Worm (Caenorhabditis elegans) whole organism, young adult: ENCODE data around the gene acr-24.
"Not testable (repeated sequence)": the region's sequence is repeated elsewhere in the genome, so short reads cannot be mapped to it uniquely, and the experiment has no call there.

Experiments
- B0019.2 ChIP-seq: fragments of 200-800 bp; sonication (Bioruptor generic); conservative IDR thresholded peaks from 2 replicates; pipeline ENCODE4 v1.3.6; 2022; ENCODE audit warnings: missing genetic modification reagents, missing genetic modification characterization, missing compliant biosample characterization
- B0336.3 ChIP-seq: fragments of 200-800 bp; sonication (Bioruptor generic); IDR thresholded peaks from 2 replicates; pipeline ENCODE4 v1.3.6; 2022; ENCODE audit warnings: missing genetic modification characterization, missing compliant biosample characterization
- F37B4.10 ChIP-seq: fragments of 200-800 bp; sonication (Bioruptor generic); IDR thresholded peaks from 2 replicates; pipeline ENCODE4 v1.3.6; 2022; ENCODE audit warnings: missing genetic modification characterization, missing compliant biosample characterization
- F55B11.4 ChIP-seq: sonication (generic microtip); optimal IDR thresholded peaks from 2 replicates; lab custom pipeline; 2016; ENCODE audit warnings: missing compliant biosample characterization, missing genetic modification characterization, borderline replicate concordance; ENCODE audit not compliant: insufficient read depth
- K11D2.4 ChIP-seq: fragments of 200-800 bp; sonication (Bioruptor generic); IDR thresholded peaks from 2 replicates; pipeline ENCODE4 v1.3.6; 2022; ENCODE audit warnings: missing genetic modification reagents, missing genetic modification characterization, missing compliant biosample characterization
- Y53F4B.3 ChIP-seq: fragments of 200-800 bp; sonication (Bioruptor generic); IDR thresholded peaks from 2 replicates; pipeline ENCODE4 v1.3.6; 2022; ENCODE audit warnings: missing genetic modification reagents, missing genetic modification characterization, missing compliant biosample characterization
- Y53G8AR.9 ChIP-seq: fragments of 200-800 bp; sonication (Bioruptor generic); conservative IDR thresholded peaks from 2 replicates; pipeline ENCODE4 v1.3.6; 2022; ENCODE audit warnings: missing genetic modification reagents, missing genetic modification characterization, missing compliant biosample characterization
- Y67H2A.10 ChIP-seq: fragments of 200-800 bp; sonication (Bioruptor generic); conservative IDR thresholded peaks from 2 replicates; pipeline ENCODE4 v1.3.6; 2022; ENCODE audit warnings: missing genetic modification reagents, missing genetic modification characterization, missing compliant biosample characterization
- akir-1 ChIP-seq: fragments of 200-800 bp; sonication (Bioruptor generic); optimal IDR thresholded peaks from 2 replicates; lab custom pipeline; 2018; ENCODE audit warnings: mild to moderate bottlenecking, missing genetic modification characterization, moderate library complexity, missing compliant biosample characterization
- aptf-2 ChIP-seq: fragments of 200-800 bp; sonication (Bioruptor generic); conservative IDR thresholded peaks from 2 replicates; pipeline ENCODE4 v1.3.6; 2022; ENCODE audit warnings: missing genetic modification reagents, missing genetic modification characterization, missing compliant biosample characterization
- aptf-3 ChIP-seq: fragments of 200-800 bp; sonication (Bioruptor generic); IDR thresholded peaks from 2 replicates; pipeline ENCODE4 v1.3.6; 2022; ENCODE audit warnings: missing genetic modification characterization, missing compliant biosample characterization
- atf-7 ChIP-seq: sonication (generic microtip); optimal IDR thresholded peaks from 2 replicates; lab custom pipeline; 2017; ENCODE audit warnings: mild to moderate bottlenecking, missing genetic modification characterization, missing compliant biosample characterization
- attf-3 ChIP-seq: fragments of 200-800 bp; sonication (Bioruptor generic); conservative IDR thresholded peaks from 2 replicates; pipeline ENCODE4 v1.3.6; 2022; ENCODE audit warnings: missing genetic modification reagents, missing genetic modification characterization, missing compliant biosample characterization
- attf-6 ChIP-seq: fragments of 200-800 bp; sonication (Bioruptor generic); IDR thresholded peaks from 2 replicates; pipeline ENCODE4 v1.3.6; 2022; ENCODE audit warnings: missing genetic modification reagents, missing genetic modification characterization, missing compliant biosample characterization
- bed-1 ChIP-seq: fragments of 200-800 bp; sonication (Bioruptor generic); IDR thresholded peaks from 2 replicates; pipeline ENCODE4 v1.3.6; 2022; ENCODE audit warnings: missing genetic modification reagents, missing genetic modification characterization, missing compliant biosample characterization
- ccch-3 ChIP-seq: fragments of 200-800 bp; sonication (Bioruptor generic); optimal IDR thresholded peaks from 2 replicates; lab custom pipeline; 2018; ENCODE audit warnings: mild to moderate bottlenecking, missing genetic modification characterization, missing compliant biosample characterization
- cebp-1 ChIP-seq, 2 experiments: fragments of 200-800 bp in 1 of 2; sonication (Bioruptor generic) in 1 of 2; sonication (generic microtip) in 1 of 2; IDR thresholded peaks in 1 of 2; optimal IDR thresholded peaks in 1 of 2; 2 replicates each; pipeline versions ENCODE4 v1.3.6 to Lab custom; 2017 to 2022; ENCODE audit warnings: missing compliant biosample characterization in 2 of 2, missing genetic modification characterization in 2 of 2, mild to moderate bottlenecking in 1 of 2, missing genetic modification reagents in 1 of 2, moderate library complexity in 1 of 2
- ceh-91 ChIP-seq: fragments of 200-800 bp; sonication (Bioruptor generic); IDR thresholded peaks from 2 replicates; pipeline ENCODE4 v1.3.6; 2022; ENCODE audit warnings: missing genetic modification reagents, missing genetic modification characterization, missing compliant biosample characterization
- dox-1 ChIP-seq: fragments of 200-800 bp; sonication (Bioruptor generic); IDR thresholded peaks from 2 replicates; pipeline ENCODE4 v1.3.6; 2022; ENCODE audit warnings: missing genetic modification reagents, missing genetic modification characterization, missing compliant biosample characterization
- dpl-1 ChIP-seq: fragments of 150-350 bp; optimal IDR thresholded peaks from 2 replicates; lab custom pipeline; 2014; ENCODE audit warnings: missing biosample characterization, missing genetic modification reagents, missing genetic modification characterization
- egl-44 ChIP-seq: fragments of 200-800 bp; sonication (Bioruptor generic); IDR thresholded peaks from 2 replicates; pipeline ENCODE4 v1.3.6; 2022; ENCODE audit warnings: missing genetic modification reagents, missing genetic modification characterization, missing compliant biosample characterization
- egrh-3 ChIP-seq: fragments of 200-800 bp; sonication (Bioruptor generic); IDR thresholded peaks from 2 replicates; pipeline ENCODE4 v1.3.6; 2022; ENCODE audit warnings: missing genetic modification reagents, missing genetic modification characterization, missing compliant biosample characterization
- hmg-1.2 ChIP-seq: fragments of 200-800 bp; sonication (Bioruptor generic); IDR thresholded peaks from 2 replicates; pipeline ENCODE4 v1.3.6; 2022; ENCODE audit warnings: missing genetic modification reagents, missing genetic modification characterization, missing compliant biosample characterization
- hsf-1 ChIP-seq: fragments of 200-800 bp; sonication (Bioruptor generic); IDR thresholded peaks from 2 replicates; pipeline ENCODE4 v1.3.6; 2022; ENCODE audit warnings: missing genetic modification reagents, missing genetic modification characterization, missing compliant biosample characterization
- lin-26 ChIP-seq: fragments of 200-800 bp; sonication (Bioruptor generic); IDR thresholded peaks from 2 replicates; pipeline ENCODE4 v1.3.6; 2022; ENCODE audit warnings: missing genetic modification reagents, missing genetic modification characterization, missing compliant biosample characterization
- lin-40 ChIP-seq: sonication (generic microtip); optimal IDR thresholded peaks from 2 replicates; lab custom pipeline; 2016; ENCODE audit warnings: missing genetic modification characterization, mild to moderate bottlenecking, missing compliant biosample characterization, missing genotype, missing genetic modification reagents
- lsl-1 ChIP-seq: fragments of 200-800 bp; sonication (Bioruptor generic); optimal IDR thresholded peaks from 2 replicates; lab custom pipeline; 2018; ENCODE audit warnings: mild to moderate bottlenecking, missing genetic modification characterization, moderate library complexity, missing compliant biosample characterization
- madf-6 ChIP-seq: fragments of 200-800 bp; sonication (Bioruptor generic); IDR thresholded peaks from 2 replicates; pipeline ENCODE4 v1.3.6; 2022; ENCODE audit warnings: missing genetic modification reagents, missing genetic modification characterization, missing compliant biosample characterization
- nfyb-1 ChIP-seq: fragments of 200-800 bp; sonication (Bioruptor generic); IDR thresholded peaks from 2 replicates; pipeline ENCODE4 v1.3.6; 2022; ENCODE audit warnings: missing genetic modification reagents, missing genetic modification characterization, missing compliant biosample characterization
- nhr-120 ChIP-seq: fragments of 200-800 bp; sonication (Bioruptor generic); IDR thresholded peaks from 2 replicates; pipeline ENCODE4 v1.3.6; 2022; ENCODE audit warnings: missing genetic modification characterization, missing compliant biosample characterization
- nhr-27 ChIP-seq: fragments of 200-800 bp; sonication (Bioruptor generic); optimal IDR thresholded peaks from 2 replicates; lab custom pipeline; 2018; ENCODE audit warnings: mild to moderate bottlenecking, missing genetic modification characterization, moderate library complexity, missing compliant biosample characterization
- snpc-4 ChIP-seq, 5 experiments: fragments of 150-350 bp in 1 of 5; sonication (generic microtip) in 4 of 5; optimal IDR thresholded peaks; 2 replicates each; lab custom pipeline; 2014 to 2018; ENCODE audit warnings: missing genetic modification characterization in 5 of 5, missing biosample characterization in 3 of 5, antibody characterized with exemption in 2 of 5, mild to moderate bottlenecking in 2 of 5, missing compliant biosample characterization in 2 of 5, missing genotype in 2 of 5, moderate library complexity in 2 of 5, missing genetic modification reagents in 1 of 5
- tbp1 ChIP-seq: fragments of 200-800 bp; sonication (Bioruptor generic); optimal IDR thresholded peaks from 2 replicates; lab custom pipeline; 2018; ENCODE audit warnings: mild to moderate bottlenecking, missing genetic modification characterization, missing compliant biosample characterization
- tlf-1 ChIP-seq: fragments of 200-800 bp; sonication (Bioruptor generic); optimal IDR thresholded peaks from 2 replicates; lab custom pipeline; 2018; ENCODE audit warnings: mild to moderate bottlenecking, missing genetic modification characterization, missing compliant biosample characterization
- xnd-1 ChIP-seq: sonication (generic microtip); optimal IDR thresholded peaks from 2 replicates; lab custom pipeline; 2016; ENCODE audit warnings: missing genotype, missing genetic modification reagents, missing genetic modification characterization, missing compliant biosample characterization
- zfh-2 ChIP-seq: fragments of 200-800 bp; sonication (Bioruptor generic); conservative IDR thresholded peaks from 2 replicates; pipeline ENCODE4 v1.3.6; 2022; ENCODE audit warnings: missing genetic modification reagents, missing genetic modification characterization, missing compliant biosample characterization
- ztf-18 ChIP-seq: sonication (generic microtip); optimal IDR thresholded peaks from 2 replicates; lab custom pipeline; 2016; ENCODE audit warnings: missing genotype, mild to moderate bottlenecking, missing genetic modification characterization, missing compliant biosample characterization
- ztf-25 ChIP-seq: fragments of 200-800 bp; sonication (Bioruptor generic); IDR thresholded peaks from 2 replicates; pipeline ENCODE4 v1.3.6; 2022; ENCODE audit warnings: missing genetic modification reagents, missing genetic modification characterization, missing compliant biosample characterization
- ztf-26 ChIP-seq: sonication (generic microtip); optimal IDR thresholded peaks from 2 replicates; lab custom pipeline; 2017; ENCODE audit warnings: missing genetic modification characterization, missing compliant biosample characterization

acr-24 gene

ce11 chrIV:15521342-15521741, 24.0 kb downstream of the acr-24 start, which contains the start of gene Y73F8A.32:
Y73F8A.32 (minus strand) TSS chrIV:15521442.
- not testable (repeated sequence) for TF ChIP-seq egl-44; bed-1 (GFP tag; lab: Robert Waterston, UW); B0019.2 (GFP tag; lab: Robert Waterston, UW)
- TF ChIP-seq, all 124 proteins: peak for 0; not testable (repeated sequence) for 124

DNA sequence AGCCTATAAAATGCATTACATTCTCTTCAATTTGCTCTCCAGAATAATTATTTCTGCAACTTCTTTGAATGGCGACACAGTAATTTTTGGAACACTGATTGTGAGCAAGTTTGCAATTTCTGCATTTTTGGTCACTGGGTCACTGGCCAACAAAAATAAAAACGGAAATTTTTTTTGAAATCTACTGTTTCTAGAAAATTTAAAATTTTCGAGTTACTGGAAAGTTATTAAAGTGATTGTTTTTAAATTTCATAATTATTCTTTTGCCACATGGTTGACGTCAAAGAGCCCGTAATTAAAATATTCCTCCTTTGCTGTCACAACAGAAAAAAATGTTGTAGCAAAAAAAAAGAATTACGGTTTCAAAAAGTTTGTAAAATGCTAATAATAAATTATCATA, 26.3 kb downstream of the acr-24 start:
- TF ChIP-seq tlf-1 (GFP tag; lab: Kevin White, UChicago) = no peak
- TF ChIP-seq hsf-1 = 0 out of 2 replicates have a peak, but pooled peaks have one; percentile 19
- TF ChIP-seq attf-6 (GFP tag; lab: Robert Waterston, UW) = peak; percentile 78
- peak; percentile 20 for TF ChIP-seq snpc-4 (GFP tag; optimal IDR thresholded peaks at IDR 0.05; lab: Kevin White, UChicago)
- TF ChIP-seq snpc-4 (tag; optimal IDR thresholded peaks at IDR 0.05; lab: Kevin White, UChicago) = peak in 1 of 4 experiments; percentile 89

ce11 chrIV:15524923-15525322, 27.6 kb downstream of the acr-24 start:
- TF ChIP-seq Y53F4B.3 (GFP tag; lab: Robert Waterston, UW) (no peak), hmg-1.2 (GFP tag; lab: Robert Waterston, UW) (no peak), tbp1 (GFP tag; lab: Kevin White, UChicago) (peak; percentile 28), nhr-120 (GFP tag; lab: Robert Waterston, UW) (no peak), F37B4.10 (GFP tag; lab: Robert Waterston, UW) (no peak), Y53G8AR.9 (GFP tag; lab: Robert Waterston, UW) (no peak), ztf-18 (tag; lab: Kevin White, UChicago) (no peak), egrh-3 (GFP tag; lab: Robert Waterston, UW) (peak; percentile 6; the same call in 1 of the 2 replicates), madf-6 (GFP tag; lab: Robert Waterston, UW) (0 out of 2 replicates have a peak, but pooled peaks have one; percentile 29), lsl-1 (GFP tag; lab: Kevin White, UChicago) (peak; percentile 20), akir-1 (no peak), F55B11.4 (no peak), attf-6 (GFP tag; lab: Robert Waterston, UW) (peak; percentile 86), nfyb-1 (GFP tag; lab: Robert Waterston, UW) (0 out of 2 replicates have a peak, but pooled peaks have one; percentile 16), ztf-25 (GFP tag; lab: Robert Waterston, UW) (no peak), snpc-4 (GFP tag; optimal IDR thresholded peaks at IDR 0.05; lab: Kevin White, UChicago) (no peak), snpc-4 (tag; optimal IDR thresholded peaks at IDR 0.05; lab: Kevin White, UChicago) (peak in 3 of 4 experiments; percentile 69 to 90 (median 84)), dox-1 (0 out of 2 replicates have a peak, but pooled peaks have one; percentile 13), K11D2.4 (no peak), nhr-27 (tag; lab: Kevin White, UChicago) (no peak), attf-3 (no peak), cebp-1 (GFP tag; IDR thresholded peaks at IDR 0.05; lab: Robert Waterston, UW) (no peak), cebp-1 (tag; optimal IDR thresholded peaks at IDR 0.05; lab: Kevin White, UChicago) (peak; percentile 84), B0019.2 (GFP tag; lab: Robert Waterston, UW) (no peak)

DNA sequence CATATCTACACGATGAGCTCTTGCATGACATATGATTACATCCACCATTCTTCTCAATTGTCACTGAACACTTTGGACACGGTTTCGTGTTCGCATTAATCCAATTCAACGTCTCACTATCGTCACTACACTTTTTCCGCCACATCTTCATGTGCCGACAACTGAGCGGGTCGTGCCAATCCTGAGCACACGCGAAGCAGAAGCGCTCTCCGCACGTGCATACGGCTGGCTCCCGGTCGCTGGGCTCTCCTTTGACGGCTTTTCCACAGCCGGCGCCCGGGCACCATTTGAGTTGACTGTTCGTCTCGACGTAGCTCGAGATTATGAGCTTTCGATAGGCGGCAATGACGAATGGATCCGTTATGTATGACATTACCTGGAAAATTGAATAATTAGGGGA, 28.4 kb downstream of the acr-24 start:
- TF ChIP-seq attf-6 (GFP tag; lab: Robert Waterston, UW) (peak; percentile 71), ztf-26 (tag; lab: Kevin White, UChicago) (no peak), egrh-3 (GFP tag; lab: Robert Waterston, UW) (peak; percentile 46; the same call in 1 of the 2 replicates), zfh-2 (GFP tag; lab: Robert Waterston, UW) (peak; percentile 76)

- peak; percentile 67 for TF ChIP-seq ceh-91
- peak; percentile 67; the same call in 1 of the 2 replicates for TF ChIP-seq aptf-2
- peak; percentile 52 for TF ChIP-seq dpl-1 (GFP tag; lab: Kevin White, UChicago)
- TF ChIP-seq xnd-1 = peak; percentile 48
- peak; percentile 69 for TF ChIP-seq lin-40 (tag; lab: Kevin White, UChicago)
- 0 out of 2 replicates have a peak, but pooled peaks have one; percentile 35 for TF ChIP-seq B0336.3 (GFP tag; lab: Robert Waterston, UW)
- no peak for TF ChIP-seq atf-7 (tag; lab: Kevin White, UChicago)
- peak; percentile 75 for TF ChIP-seq K11D2.4
- TF ChIP-seq Y67H2A.10 (GFP tag; lab: Robert Waterston, UW) = 0 out of 2 replicates have a peak, but pooled peaks have one; percentile 21
- TF ChIP-seq lin-26 (GFP tag; lab: Robert Waterston, UW) = no peak
- TF ChIP-seq aptf-3 = no peak
- no peak for TF ChIP-seq ccch-3 (GFP tag; lab: Kevin White, UChicago)
- peak; percentile 37 for TF ChIP-seq ztf-26 (tag; lab: Kevin White, UChicago)
Measured at ce11 chrIV:15526477-15526876, 29.1 kb downstream of the acr-24 start.
